Worm (Caenorhabditis elegans) whole organism, late embryonic: ENCODE measurements around the gene ufc-1.

Source experiments
- C08G9.2 ChIP-seq: sonication (generic microtip); optimal IDR thresholded peaks from 2 replicates; lab custom pipeline; 2016; ENCODE audit warnings: mild to moderate bottlenecking, missing genetic modification characterization, moderate library complexity, missing compliant biosample characterization
- C38D4.7 ChIP-seq: fragments of 200-800 bp; sonication (Bioruptor generic); optimal IDR thresholded peaks from 2 replicates; lab custom pipeline; 2018; ENCODE audit warnings: mild to moderate bottlenecking, missing genetic modification characterization, moderate library complexity, missing compliant biosample characterization
- F13H6.1 ChIP-seq: sonication (generic microtip); optimal IDR thresholded peaks from 2 replicates; lab custom pipeline; 2016; ENCODE audit warnings: missing genetic modification characterization, missing compliant biosample characterization
- K02D7.2 ChIP-seq: sonication (generic microtip); optimal IDR thresholded peaks from 2 replicates; lab custom pipeline; 2017; ENCODE audit warnings: mild to moderate bottlenecking, missing genetic modification characterization, missing compliant biosample characterization
- K09A11.1 ChIP-seq: sonication (generic microtip); optimal IDR thresholded peaks from 2 replicates; lab custom pipeline; 2017; ENCODE audit warnings: antibody characterized with exemption, mild to moderate bottlenecking, missing genetic modification characterization, missing compliant biosample characterization; ENCODE audit not compliant: insufficient read depth
- T23F11.4 ChIP-seq: fragments of 200-800 bp; sonication (Bioruptor generic); optimal IDR thresholded peaks from 2 replicates; lab custom pipeline; 2018; ENCODE audit warnings: mild to moderate bottlenecking, missing genetic modification characterization, missing compliant biosample characterization
- ama-1 ChIP-seq: fragments of 150-350 bp; optimal IDR thresholded peaks from 2 replicates; lab custom pipeline; 2014
- ceh-22 ChIP-seq: sonication (generic microtip); optimal IDR thresholded peaks from 2 replicates; lab custom pipeline; 2017; ENCODE audit warnings: missing biosample characterization, missing genetic modification characterization
- ceh-24 ChIP-seq: sonication (generic microtip); optimal IDR thresholded peaks from 2 replicates; lab custom pipeline; 2016; ENCODE audit warnings: mild to moderate bottlenecking, missing genetic modification characterization, missing compliant biosample characterization
- ceh-31 ChIP-seq: sonication (generic microtip); optimal IDR thresholded peaks from 2 replicates; lab custom pipeline; 2016; ENCODE audit warnings: missing genetic modification characterization, missing compliant biosample characterization
- che-1 ChIP-seq: sonication (generic microtip); optimal IDR thresholded peaks from 2 replicates; lab custom pipeline; 2016; ENCODE audit warnings: mild to moderate bottlenecking, missing genetic modification characterization, missing compliant biosample characterization
- dmd-4 ChIP-seq: sonication (generic microtip); optimal IDR thresholded peaks from 2 replicates; lab custom pipeline; 2016; ENCODE audit warnings: borderline replicate concordance, missing genetic modification characterization, missing compliant biosample characterization
- elt-2 ChIP-seq: sonication (generic microtip); optimal IDR thresholded peaks from 2 replicates; lab custom pipeline; 2016; ENCODE audit warnings: missing genetic modification reagents, missing genetic modification characterization, missing compliant biosample characterization
- eyg-1 ChIP-seq: sonication (generic microtip); optimal IDR thresholded peaks from 2 replicates; lab custom pipeline; 2016; ENCODE audit warnings: missing genotype, missing genetic modification characterization, missing compliant biosample characterization
- gmeb-2 ChIP-seq: sonication (generic microtip); optimal IDR thresholded peaks from 2 replicates; lab custom pipeline; 2016; ENCODE audit warnings: missing genetic modification characterization, inconsistent platforms, missing compliant biosample characterization
- hlh-13 ChIP-seq: fragments of 200-800 bp; sonication (Bioruptor generic); optimal IDR thresholded peaks from 2 replicates; lab custom pipeline; 2018; ENCODE audit warnings: mild to moderate bottlenecking, missing genetic modification characterization, missing compliant biosample characterization
- hlh-15 ChIP-seq: sonication (generic microtip); optimal IDR thresholded peaks from 2 replicates; lab custom pipeline; 2016; ENCODE audit warnings: missing genetic modification characterization, missing compliant biosample characterization
- hlh-30 ChIP-seq: sonication (generic microtip); optimal IDR thresholded peaks from 2 replicates; lab custom pipeline; 2017; ENCODE audit warnings: antibody characterized with exemption, missing genetic modification characterization, missing compliant biosample characterization; ENCODE audit not compliant: insufficient read depth
- hlh-6 ChIP-seq: sonication (generic microtip); optimal IDR thresholded peaks from 2 replicates; lab custom pipeline; 2016; ENCODE audit warnings: missing genotype, missing genetic modification characterization, missing compliant biosample characterization
- hlh-8 ChIP-seq: sonication (generic microtip); optimal IDR thresholded peaks from 2 replicates; lab custom pipeline; 2016; ENCODE audit warnings: missing genotype, missing genetic modification characterization, missing compliant biosample characterization
- lin-11 ChIP-seq: fragments of 200-800 bp; sonication (Bioruptor generic); optimal IDR thresholded peaks from 2 replicates; lab custom pipeline; 2018; ENCODE audit warnings: mild to moderate bottlenecking, missing genetic modification characterization, missing compliant biosample characterization
- madf-2 ChIP-seq: sonication (generic microtip); optimal IDR thresholded peaks from 2 replicates; lab custom pipeline; 2017; ENCODE audit warnings: missing genetic modification characterization, missing compliant biosample characterization
- odd-2 ChIP-seq: sonication (generic microtip); optimal IDR thresholded peaks from 2 replicates; lab custom pipeline; 2017; ENCODE audit warnings: antibody characterized with exemption, mild to moderate bottlenecking, missing genetic modification characterization, missing compliant biosample characterization
- pag-3 ChIP-seq: sonication (generic microtip); optimal IDR thresholded peaks from 2 replicates; lab custom pipeline; 2016; ENCODE audit warnings: missing compliant biosample characterization, missing genetic modification characterization, borderline replicate concordance
- pax-1 ChIP-seq: fragments of 150-350 bp; optimal IDR thresholded peaks from 2 replicates; lab custom pipeline; 2014; ENCODE audit warnings: missing biosample characterization, missing genetic modification characterization
- pha-2 ChIP-seq: sonication (generic microtip); optimal IDR thresholded peaks from 2 replicates; lab custom pipeline; 2017; ENCODE audit warnings: mild to moderate bottlenecking, missing genetic modification characterization, missing compliant biosample characterization
- pha-4 ChIP-seq: fragments of 150-350 bp; optimal IDR thresholded peaks from 2 replicates; lab custom pipeline; 2018; ENCODE audit warnings: missing biosample characterization, missing genetic modification reagents, missing genetic modification characterization
- pqm-1 ChIP-seq: sonication (generic microtip); optimal IDR thresholded peaks from 2 replicates; lab custom pipeline; 2016; ENCODE audit warnings: missing genetic modification characterization, missing compliant biosample characterization
- pros-1 ChIP-seq: fragments of 150-350 bp; optimal IDR thresholded peaks from 2 replicates; lab custom pipeline; 2014; ENCODE audit warnings: missing biosample characterization, missing genetic modification reagents, missing genetic modification characterization
- rnt-1 ChIP-seq: sonication (generic microtip); optimal IDR thresholded peaks from 2 replicates; lab custom pipeline; 2016; ENCODE audit warnings: missing genetic modification characterization, missing compliant biosample characterization
- sox-4 ChIP-seq: sonication (generic microtip); optimal IDR thresholded peaks from 2 replicates; lab custom pipeline; 2017; ENCODE audit warnings: mild to moderate bottlenecking, missing genetic modification characterization, inconsistent platforms, missing compliant biosample characterization
- tbx-2 ChIP-seq: sonication (generic microtip); optimal IDR thresholded peaks from 2 replicates; lab custom pipeline; 2016; ENCODE audit warnings: missing genetic modification characterization, missing compliant biosample characterization
- tbx-7 ChIP-seq: sonication (generic microtip); optimal IDR thresholded peaks from 2 replicates; lab custom pipeline; 2016; ENCODE audit warnings: missing genotype, missing genetic modification characterization, missing compliant biosample characterization
- unc-3 ChIP-seq, 2 experiments: fragments of 200-800 bp in 1 of 2; sonication (Bioruptor generic) in 1 of 2; sonication (generic microtip) in 1 of 2; conservative IDR thresholded peaks in 1 of 2; optimal IDR thresholded peaks in 1 of 2; 2 replicates each; pipeline versions ENCODE4 v1.3.6 to Lab custom; 2016 to 2022; ENCODE audit warnings: missing compliant biosample characterization in 2 of 2, missing genetic modification characterization in 2 of 2, missing genetic modification reagents in 1 of 2
- unc-42 ChIP-seq: sonication (generic microtip); optimal IDR thresholded peaks from 2 replicates; lab custom pipeline; 2016; ENCODE audit warnings: missing genotype, missing genetic modification characterization, missing compliant biosample characterization
- unc-55 ChIP-seq: sonication (generic microtip); optimal IDR thresholded peaks from 2 replicates; lab custom pipeline; 2017; ENCODE audit warnings: missing biosample characterization, missing genetic modification reagents, missing genetic modification characterization
- unc-86 ChIP-seq: sonication (generic microtip); optimal IDR thresholded peaks from 2 replicates; lab custom pipeline; 2016; ENCODE audit warnings: missing genetic modification characterization, missing compliant biosample characterization
- zip-5 ChIP-seq: sonication (generic microtip); optimal IDR thresholded peaks from 2 replicates; lab custom pipeline; 2016; ENCODE audit warnings: missing genetic modification characterization, missing compliant biosample characterization
- ztf-16 ChIP-seq: sonication (generic microtip); optimal IDR thresholded peaks from 2 replicates; lab custom pipeline; 2017; ENCODE audit warnings: missing genetic modification characterization, missing compliant biosample characterization

Gene ufc-1

DNA sequence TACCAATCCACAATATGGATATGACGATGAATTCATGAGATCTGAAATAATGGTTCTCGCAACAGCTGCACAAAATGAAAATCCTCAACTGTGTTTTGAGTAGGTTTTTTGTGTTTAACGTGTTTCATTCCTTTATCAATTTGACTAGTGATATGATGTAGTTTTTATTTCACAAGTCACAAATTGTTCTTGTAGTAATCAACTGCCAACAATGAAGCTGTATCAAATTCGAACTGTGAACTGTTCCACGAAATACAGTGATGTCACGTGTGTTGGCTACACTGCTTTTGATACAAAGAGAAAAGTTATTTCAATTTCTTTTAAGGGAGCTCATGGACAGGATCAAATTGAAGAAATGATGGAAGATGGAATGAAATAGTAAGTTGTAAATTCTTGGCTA is 16.1 kb upstream of the ufc-1 start:
- TF ChIP-seq madf-2 (tag; lab: Kevin White, UChicago) = no peak
- TF ChIP-seq rnt-1 (tag; lab: Kevin White, UChicago) = no peak
- no peak for TF ChIP-seq gmeb-2 (tag; lab: Kevin White, UChicago)
- TF ChIP-seq pha-4 = no peak
- no peak for TF ChIP-seq ama-1 (lab: Kevin White, UChicago)
- TF ChIP-seq hlh-6 (tag; lab: Kevin White, UChicago) = no peak
- TF ChIP-seq zip-5 (tag; lab: Kevin White, UChicago) = no peak
- no peak for TF ChIP-seq unc-86 (tag; lab: Kevin White, UChicago)
- TF ChIP-seq tbx-2 (tag; lab: Kevin White, UChicago) = no peak
- no peak for TF ChIP-seq pros-1
- no peak for TF ChIP-seq hlh-15 (tag; lab: Kevin White, UChicago)
- no peak for TF ChIP-seq lin-11 (tag; lab: Kevin White, UChicago)
- TF ChIP-seq pax-1 = no peak
- no peak for TF ChIP-seq tbx-7 (tag; lab: Kevin White, UChicago)
- TF ChIP-seq elt-2 (tag; lab: Kevin White, UChicago) = no peak
- TF ChIP-seq unc-3 (GFP tag; conservative IDR thresholded peaks at IDR 0.05; lab: Robert Waterston, UW) = no peak
- TF ChIP-seq unc-3 (tag; optimal IDR thresholded peaks at IDR 0.05; lab: Kevin White, UChicago) = no peak
- TF ChIP-seq C08G9.2 (tag; lab: Kevin White, UChicago) = no peak

- no peak for TF ChIP-seq pqm-1 (tag; lab: Kevin White, UChicago)
- no peak for TF ChIP-seq unc-55 (GFP tag; lab: Kevin White, UChicago)
- no peak for TF ChIP-seq pros-1
- TF ChIP-seq lin-11 (tag; lab: Kevin White, UChicago) = no peak
- no peak for TF ChIP-seq dmd-4 (tag; lab: Kevin White, UChicago)
- no peak for TF ChIP-seq T23F11.4 (GFP tag; lab: Kevin White, UChicago)
- no peak for TF ChIP-seq eyg-1 (tag; lab: Kevin White, UChicago)
- TF ChIP-seq hlh-13 (GFP tag; lab: Kevin White, UChicago) = no peak
- TF ChIP-seq sox-4 = no peak
- no peak for TF ChIP-seq unc-42 (tag; lab: Kevin White, UChicago)
- no peak for TF ChIP-seq C38D4.7
Observed at ce11 chrIII:9317601-9318000, 13.7 kb upstream of the ufc-1 start.

- no peak for TF ChIP-seq che-1 (tag; lab: Kevin White, UChicago)
- TF ChIP-seq pag-3 (tag; lab: Kevin White, UChicago) = no peak
- no peak for TF ChIP-seq pha-2 (tag; lab: Kevin White, UChicago)
- TF ChIP-seq F13H6.1 (tag; lab: Kevin White, UChicago) = no peak
- TF ChIP-seq pha-4 = no peak
- no peak for TF ChIP-seq K09A11.1 (tag; lab: Kevin White, UChicago)
- TF ChIP-seq ztf-16 (tag; lab: Kevin White, UChicago) = no peak
- TF ChIP-seq ama-1 (lab: Kevin White, UChicago) = no peak
- no peak for TF ChIP-seq odd-2 (tag; lab: Kevin White, UChicago)
- TF ChIP-seq unc-42 (tag; lab: Kevin White, UChicago) = no peak
- TF ChIP-seq K02D7.2 (tag; lab: Kevin White, UChicago) = no peak
- TF ChIP-seq T23F11.4 (GFP tag; lab: Kevin White, UChicago) = no peak
- TF ChIP-seq unc-55 (GFP tag; lab: Kevin White, UChicago) = no peak
- no peak for TF ChIP-seq ceh-31 (tag; lab: Kevin White, UChicago)
- no peak for TF ChIP-seq ceh-22 (tag; lab: Kevin White, UChicago)
- TF ChIP-seq ceh-24 (tag; lab: Kevin White, UChicago) = no peak
- no peak for TF ChIP-seq hlh-8 (tag; lab: Kevin White, UChicago)
- TF ChIP-seq hlh-30 (tag; lab: Kevin White, UChicago) = no peak
Observed at ce11 chrIII:9319641-9320040, 11.7 kb upstream of the ufc-1 start, which contains the start of gene C40H1.9. Gene C40H1.9 (plus strand): TSS chrIII:9319941.
